Fruit fly (Drosophila melanogaster): ENCODE results near the gene Tcs6.

Gene Tcs6

DNA sequence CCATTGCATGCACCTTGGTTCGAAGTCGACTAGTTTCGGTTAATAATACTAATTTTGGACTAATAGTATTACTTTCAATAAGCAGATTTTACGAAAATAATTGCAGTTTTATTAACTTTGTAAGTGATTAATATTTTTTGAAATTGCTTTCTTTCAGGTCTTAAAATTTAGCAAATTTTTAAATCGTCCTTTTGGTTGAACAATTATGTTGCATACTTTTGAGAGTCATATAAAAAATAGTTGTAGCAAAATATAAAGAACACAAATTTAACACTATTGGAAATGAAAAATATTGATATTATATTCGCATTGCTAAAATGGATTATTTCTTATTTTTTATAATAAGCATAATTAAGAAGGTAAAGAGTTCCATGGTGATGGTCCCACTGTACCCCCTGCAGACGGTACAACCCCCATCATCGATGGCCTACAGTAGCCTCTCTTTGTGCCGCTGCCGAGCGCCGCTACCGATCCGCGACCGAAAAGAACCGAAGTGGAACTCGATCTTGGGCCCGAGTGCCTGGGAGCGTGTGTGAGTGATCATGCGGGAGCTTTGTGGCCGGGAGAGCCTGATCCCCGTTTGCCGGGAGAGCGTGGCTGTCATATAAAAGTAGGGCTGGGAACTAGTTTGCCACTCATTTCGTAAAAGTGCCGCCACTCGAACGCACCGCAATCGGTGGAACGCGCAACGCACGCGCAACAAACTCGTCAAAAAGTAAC is 36.7 kb downstream of the Tcs6 start:
- TF ChIP-seq Myc (optimal IDR thresholded peaks at IDR 0.05): no peak

DNA sequence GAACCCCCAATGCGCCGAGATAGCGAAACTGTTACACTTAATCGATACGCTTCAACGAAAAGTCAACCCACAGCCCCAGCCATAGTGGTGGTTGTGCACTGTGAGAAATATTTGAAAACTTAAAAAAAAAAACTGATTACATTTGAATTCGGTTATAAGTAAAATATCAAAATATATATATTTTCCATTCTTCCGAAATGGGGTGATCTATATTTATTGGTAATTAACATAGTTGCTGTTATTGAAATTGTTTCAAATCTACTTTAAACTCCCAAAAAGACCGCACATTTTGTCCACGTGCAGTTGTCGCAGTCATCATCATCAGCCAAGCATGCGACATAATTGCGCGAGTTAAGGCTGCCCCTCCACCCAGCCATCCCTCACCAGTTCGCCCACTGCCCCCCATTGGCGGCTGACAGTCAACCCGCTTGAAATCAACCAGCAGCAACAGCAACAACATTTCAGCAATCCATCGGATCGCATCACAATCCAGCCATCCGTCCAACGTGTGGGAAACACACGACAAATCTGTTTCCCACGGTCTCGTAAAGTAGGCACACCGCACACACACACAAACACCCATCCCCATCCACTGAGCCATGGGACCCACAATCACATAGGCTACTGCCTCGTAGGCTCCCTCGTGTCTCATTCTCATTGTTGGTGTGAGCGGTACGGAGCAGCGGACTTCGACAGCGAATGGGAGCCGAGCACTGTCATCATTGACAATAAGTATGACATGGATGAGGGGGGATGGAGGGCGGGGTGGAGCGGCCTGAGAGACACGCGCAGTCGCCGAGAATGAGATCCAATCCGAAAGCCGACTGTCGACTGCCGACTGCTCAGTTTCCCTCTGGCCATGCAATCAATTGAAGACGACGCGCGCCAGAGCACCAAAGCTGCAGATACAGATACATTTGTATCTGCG is 37.5 kb downstream of the Tcs6 start:
- peak; percentile 43 for TF ChIP-seq h (optimal IDR thresholded peaks at IDR 0.05)
- no peak for TF ChIP-seq psq (optimal IDR thresholded peaks at IDR 0.05)

DNA sequence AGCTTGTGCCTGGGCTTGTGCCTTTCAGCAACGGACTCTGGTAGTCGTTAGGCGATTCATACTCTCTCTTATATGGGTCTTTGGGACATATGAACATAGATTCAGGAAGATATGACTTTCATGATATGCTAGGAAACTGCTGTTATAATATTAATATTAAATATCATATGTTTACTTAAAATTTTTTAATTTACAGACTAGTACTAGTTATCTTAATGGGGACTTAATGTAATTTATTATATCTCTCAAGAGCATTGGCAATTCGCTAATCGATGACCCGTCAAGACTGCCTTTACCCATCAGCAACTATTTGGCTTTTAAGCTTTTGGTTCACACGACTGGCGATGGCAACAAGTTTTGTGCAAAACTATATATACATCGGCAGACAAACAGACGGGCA is 38.8 kb downstream of the Tcs6 start:
- TF ChIP-seq psq (optimal IDR thresholded peaks at IDR 0.05) (no peak), ttk (optimal IDR thresholded peaks at IDR 0.05) (no peak), insv (optimal IDR thresholded peaks at IDR 0.05) (no peak), Sin3A (optimal IDR thresholded peaks at IDR 0.05) (no peak), Myc (optimal IDR thresholded peaks at IDR 0.05) (no peak), h (optimal IDR thresholded peaks at IDR 0.05) (no peak)

DNA sequence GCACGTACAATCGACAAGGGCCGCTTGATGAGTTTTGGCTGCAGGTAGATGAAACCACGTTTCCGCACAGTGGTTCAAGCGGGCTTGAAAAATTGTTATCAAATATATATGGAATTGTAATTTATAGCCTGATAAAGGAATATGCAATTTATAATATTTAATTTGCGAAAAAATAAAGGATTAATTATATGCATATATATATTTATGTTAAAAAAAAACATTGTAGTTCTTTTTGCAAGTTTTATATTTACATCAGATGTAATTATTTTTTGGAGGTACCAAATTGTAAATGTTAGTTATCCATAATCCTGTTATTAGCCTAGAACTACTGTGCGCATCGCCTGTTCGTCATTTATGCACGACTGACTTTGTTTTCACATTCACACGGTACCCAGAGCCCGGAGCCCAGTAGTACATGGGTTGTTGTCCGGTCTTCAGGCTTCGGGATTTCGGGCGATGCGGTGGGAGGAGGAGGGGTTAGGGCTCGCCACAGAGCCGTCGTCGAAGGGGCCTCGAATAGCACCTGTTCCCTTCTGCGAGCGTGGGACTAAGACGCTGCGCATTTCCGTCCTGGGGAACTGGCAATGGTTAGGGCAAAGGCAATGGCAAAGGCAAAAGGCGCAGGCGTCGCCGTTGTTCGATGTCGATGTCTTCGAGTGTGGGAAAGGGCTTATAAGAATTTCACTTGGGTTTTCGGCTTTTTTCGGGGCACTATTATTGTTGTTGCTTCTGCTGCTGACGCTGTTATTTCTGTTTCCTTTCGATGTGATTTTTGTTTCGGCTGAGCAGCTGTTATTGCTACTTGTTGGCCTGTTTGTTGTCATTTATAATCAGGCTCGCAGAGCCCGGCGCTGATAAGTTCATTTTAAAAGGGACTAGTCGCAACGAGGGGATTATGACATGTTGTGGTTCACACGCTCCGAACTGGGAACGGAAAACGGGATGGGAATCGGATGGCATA is 40.0 kb downstream of the Tcs6 start:
- TF ChIP-seq Myc (optimal IDR thresholded peaks at IDR 0.05) (no peak), psq (optimal IDR thresholded peaks at IDR 0.05) (no peak), h (optimal IDR thresholded peaks at IDR 0.05) (no peak), Sin3A (optimal IDR thresholded peaks at IDR 0.05) (no peak), ttk (optimal IDR thresholded peaks at IDR 0.05) (no peak), insv (optimal IDR thresholded peaks at IDR 0.05) (no peak)

- TF ChIP-seq Sin3A (optimal IDR thresholded peaks at IDR 0.05) (no peak), ttk (optimal IDR thresholded peaks at IDR 0.05) (no peak), h (optimal IDR thresholded peaks at IDR 0.05) (no peak), psq (optimal IDR thresholded peaks at IDR 0.05) (no peak), Myc (optimal IDR thresholded peaks at IDR 0.05) (no peak), insv (optimal IDR thresholded peaks at IDR 0.05) (no peak)
These were observed 40.7 kb downstream of the Tcs6 start for dm6 chr3R:26017294-26017770.

- TF ChIP-seq Sin3A (optimal IDR thresholded peaks at IDR 0.05) (no peak), Myc (optimal IDR thresholded peaks at IDR 0.05) (no peak), psq (optimal IDR thresholded peaks at IDR 0.05) (no peak), insv (optimal IDR thresholded peaks at IDR 0.05) (no peak), h (optimal IDR thresholded peaks at IDR 0.05) (no peak), ttk (optimal IDR thresholded peaks at IDR 0.05) (no peak)
These were observed 43.7 kb downstream of the Tcs6 start, which contains the start of gene Kaz-m1 for dm6 chr3R:26014262-26014833. Gene Kaz-m1, plus strand, starts transcription at chr3R:26014721.

DNA sequence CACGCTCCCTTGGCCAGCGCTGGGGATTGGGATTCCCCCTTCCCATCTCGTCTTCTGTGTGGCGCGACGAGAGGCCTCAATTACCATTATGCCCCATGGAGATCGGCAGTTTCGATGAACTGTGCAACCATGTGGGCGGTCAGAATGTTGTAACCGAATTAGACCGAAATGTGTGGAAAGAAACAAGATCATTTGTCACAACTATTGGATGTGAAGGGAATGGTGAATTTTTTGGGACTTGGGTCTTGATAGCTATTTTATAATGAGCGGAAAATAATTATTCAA is 44.4 kb downstream of the Tcs6 start:
- TF ChIP-seq insv (optimal IDR thresholded peaks at IDR 0.05) (no peak), Myc (optimal IDR thresholded peaks at IDR 0.05) (no peak), h (optimal IDR thresholded peaks at IDR 0.05) (no peak)

dm6 chr3R:26012801-26013663 is 45.0 kb downstream of the Tcs6 start:
- TF ChIP-seq h (optimal IDR thresholded peaks at IDR 0.05): no peak
- TF ChIP-seq Sin3A (optimal IDR thresholded peaks at IDR 0.05): no peak
- no peak for TF ChIP-seq Myc (optimal IDR thresholded peaks at IDR 0.05)
- no peak for TF ChIP-seq ttk (optimal IDR thresholded peaks at IDR 0.05)
- TF ChIP-seq insv (optimal IDR thresholded peaks at IDR 0.05): no peak
- no peak for TF ChIP-seq psq (optimal IDR thresholded peaks at IDR 0.05)

DNA sequence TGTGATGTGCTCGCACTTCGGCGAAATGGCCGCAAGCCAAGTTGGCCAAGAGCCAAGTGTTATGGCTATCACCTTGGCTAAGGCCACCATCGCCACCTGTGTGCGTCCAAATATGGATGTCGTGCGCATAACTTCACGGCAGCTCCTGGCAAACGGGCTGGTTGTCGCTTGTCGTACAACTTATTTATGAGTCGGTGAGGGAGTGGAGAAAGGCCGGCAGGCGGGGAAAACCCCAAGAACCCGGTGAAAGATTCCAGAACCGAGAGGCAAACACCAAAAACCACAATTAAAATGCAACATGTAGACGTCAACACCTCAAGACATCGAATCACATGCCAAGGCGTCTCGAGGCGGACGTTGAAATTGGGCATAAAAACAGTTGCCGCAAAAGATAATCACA is 45.7 kb downstream of the Tcs6 start:
- TF ChIP-seq ttk (optimal IDR thresholded peaks at IDR 0.05): no peak
- TF ChIP-seq insv (optimal IDR thresholded peaks at IDR 0.05): no peak
- no peak for TF ChIP-seq h (optimal IDR thresholded peaks at IDR 0.05)
- no peak for TF ChIP-seq Sin3A (optimal IDR thresholded peaks at IDR 0.05)
- TF ChIP-seq Myc (optimal IDR thresholded peaks at IDR 0.05): no peak
- TF ChIP-seq psq (optimal IDR thresholded peaks at IDR 0.05): no peak

DNA sequence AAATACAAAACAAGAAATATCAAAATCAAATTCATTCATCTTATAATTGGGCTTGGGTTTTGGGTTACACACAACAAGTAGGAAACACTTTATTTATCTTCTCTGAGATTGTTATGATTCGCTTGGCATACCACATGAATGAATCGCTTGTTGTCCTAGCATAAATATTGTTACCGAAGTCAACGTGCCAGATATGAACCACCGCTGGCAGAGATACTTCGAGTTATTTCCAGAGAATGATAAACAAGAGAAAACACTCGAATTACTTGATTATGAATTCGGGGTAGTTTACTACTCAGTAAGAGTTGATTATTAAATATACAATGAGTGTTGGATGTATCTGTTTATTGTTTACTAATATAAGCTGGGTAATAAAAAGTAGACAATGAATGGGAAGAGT is 46.5 kb downstream of the Tcs6 start:
- TF ChIP-seq Sin3A (optimal IDR thresholded peaks at IDR 0.05) (no peak), h (optimal IDR thresholded peaks at IDR 0.05) (no peak)

dm6 chr3R:26010628-26011027 is 47.4 kb downstream of the Tcs6 start:
- TF ChIP-seq Sin3A (optimal IDR thresholded peaks at IDR 0.05) (no peak), h (optimal IDR thresholded peaks at IDR 0.05) (no peak), insv (optimal IDR thresholded peaks at IDR 0.05) (no peak), ttk (optimal IDR thresholded peaks at IDR 0.05) (no peak), Myc (optimal IDR thresholded peaks at IDR 0.05) (no peak), psq (optimal IDR thresholded peaks at IDR 0.05) (no peak)
